Fruit fly (Drosophila melanogaster) whole organism, pupa: Measurements from ENCODE around the gene Eph.
A peak's percentile ranks its signal among the peaks of the same experiment; 100 is the strongest.

ENCODE experiments used
- CG10348 ChIP-seq: fragments of 200-800 bp; sonication (Bioruptor generic); IDR thresholded peaks from 2 replicates; pipeline ENCODE4 v1.3.6; 2022; ENCODE audit warnings: missing biosample characterization, missing genetic modification characterization
- CG12605 ChIP-seq: fragments of 200-800 bp; sonication (Bioruptor generic); IDR thresholded peaks from 2 replicates; pipeline ENCODE4 v1.3.6; 2022; ENCODE audit warnings: missing biosample characterization, missing genetic modification characterization
- CG13204 ChIP-seq: fragments of 200-800 bp; sonication (Bioruptor generic); optimal IDR thresholded peaks from 2 replicates; lab custom pipeline; 2018; ENCODE audit warnings: missing biosample characterization, mild to moderate bottlenecking, missing genetic modification characterization, moderate library complexity
- CG14655 ChIP-seq: fragments of 200-800 bp; sonication (Bioruptor generic); optimal IDR thresholded peaks from 3 replicates; lab custom pipeline; 2017; ENCODE audit warnings: mild to moderate bottlenecking, missing biosample characterization, missing genetic modification reagents, missing genetic modification characterization
- CG15710 ChIP-seq: fragments of 200-800 bp; sonication (Bioruptor generic); optimal IDR thresholded peaks from 2 replicates; lab custom pipeline; 2018; ENCODE audit warnings: missing biosample characterization, mild to moderate bottlenecking, missing genetic modification characterization, moderate library complexity
- CG17806 ChIP-seq: fragments of 200-800 bp; sonication (Bioruptor generic); optimal IDR thresholded peaks from 2 replicates; lab custom pipeline; 2018; ENCODE audit warnings: missing biosample characterization, mild to moderate bottlenecking, missing genetic modification characterization, moderate library complexity
- CG32121 ChIP-seq: fragments of 200-800 bp; sonication (Bioruptor generic); IDR thresholded peaks from 2 replicates; pipeline ENCODE4 v1.3.6; 2022; ENCODE audit warnings: missing biosample characterization, missing genetic modification characterization
- CG34367 ChIP-seq: fragments of 200-800 bp; sonication (Bioruptor generic); optimal IDR thresholded peaks from 2 replicates; lab custom pipeline; 2018; ENCODE audit warnings: missing biosample characterization, mild to moderate bottlenecking, missing genetic modification characterization
- CG4496 ChIP-seq: fragments of 200-800 bp; sonication (Bioruptor generic); IDR thresholded peaks from 3 replicates; pipeline ENCODE4 v1.3.6; 2022; ENCODE audit warnings: missing biosample characterization, missing genetic modification characterization
- CG8159 ChIP-seq: fragments of 200-800 bp; sonication (Bioruptor generic); optimal IDR thresholded peaks from 3 replicates; lab custom pipeline; 2018; ENCODE audit warnings: missing biosample characterization, mild to moderate bottlenecking, missing genetic modification characterization, moderate library complexity
- CG8301 ChIP-seq: fragments of 200-800 bp; sonication (Bioruptor generic); optimal IDR thresholded peaks from 2 replicates; lab custom pipeline; 2018; ENCODE audit warnings: missing biosample characterization, mild to moderate bottlenecking, missing genetic modification characterization
- CG9948 ChIP-seq: fragments of 200-800 bp; sonication (Bioruptor generic); optimal IDR thresholded peaks from 2 replicates; lab custom pipeline; 2018; ENCODE audit warnings: missing biosample characterization, mild to moderate bottlenecking, missing genetic modification characterization, moderate library complexity
- D1 ChIP-seq: fragments of 200-800 bp; sonication (Bioruptor generic); optimal IDR thresholded peaks from 2 replicates; lab custom pipeline; 2018; ENCODE audit warnings: missing biosample characterization, mild to moderate bottlenecking, missing genetic modification characterization, moderate library complexity
- EcR ChIP-seq: fragments of 200-800 bp; sonication (Bioruptor generic); optimal IDR thresholded peaks from 3 replicates; lab custom pipeline; 2019; ENCODE audit warnings: missing biosample characterization, missing genetic modification characterization, mild to moderate bottlenecking, moderate library complexity, missing genetic modification reagents
- Ets98B ChIP-seq: fragments of 200-800 bp; sonication (Bioruptor generic); IDR thresholded peaks from 2 replicates; pipeline ENCODE4 v1.3.6; 2022; ENCODE audit warnings: missing biosample characterization, missing genetic modification characterization
- Pif1A ChIP-seq: fragments of 200-800 bp; sonication (Bioruptor generic); optimal IDR thresholded peaks from 3 replicates; lab custom pipeline; 2016; ENCODE audit warnings: missing biosample characterization, missing genetic modification characterization
- Pif1B ChIP-seq: fragments of 200-800 bp; sonication (Bioruptor generic); optimal IDR thresholded peaks from 3 replicates; lab custom pipeline; 2016; ENCODE audit warnings: missing biosample characterization, missing genetic modification characterization
- Snoo ChIP-seq: fragments of 200-800 bp; sonication (Bioruptor generic); optimal IDR thresholded peaks from 3 replicates; lab custom pipeline; 2017; ENCODE audit warnings: missing biosample characterization, mild to moderate bottlenecking, missing genetic modification characterization, inconsistent platforms
- fd96Ca ChIP-seq: fragments of 200-800 bp; sonication (Bioruptor generic); IDR thresholded peaks from 3 replicates; pipeline ENCODE4 v1.3.6; 2022; ENCODE audit warnings: missing biosample characterization, missing genetic modification characterization
- gl ChIP-seq: fragments of 200-800 bp; sonication (Bioruptor generic); optimal IDR thresholded peaks from 2 replicates; lab custom pipeline; 2018; ENCODE audit warnings: missing biosample characterization, mild to moderate bottlenecking, missing genetic modification characterization
- rn ChIP-seq: fragments of 200-800 bp; sonication (Bioruptor generic); IDR thresholded peaks from 2 replicates; pipeline ENCODE4 v1.3.6; 2022; ENCODE audit warnings: missing biosample characterization, missing genetic modification characterization

The Eph gene

dm6 chr4:670905-671419 lies 60.5 kb downstream of the Eph start, which contains the start of gene CG11360:
Gene CG11360, plus strand, starts transcription at chr4:671142.
- TF ChIP-seq CG12605 (no peak), CG32121 (GFP tag; lab: Robert Waterston, UW) (no peak), Pif1A (GFP tag; lab: Kevin White, UChicago) (no peak), CG14655 (no peak), CG17806 (no peak), D1 (tag; lab: Kevin White, UChicago) (peak; percentile 29), CG15710 (tag; lab: Kevin White, UChicago) (peak; percentile 18), CG4496 (no peak), EcR (GFP tag; lab: Kevin White, UChicago) (no peak), Ets98B (no peak), CG10348 (GFP tag; lab: Robert Waterston, UW) (no peak), CG9948 (tag; lab: Kevin White, UChicago) (no peak), rn (GFP tag; lab: Robert Waterston, UW) (no peak), CG8301 (tag; lab: Kevin White, UChicago) (no peak), gl (tag; lab: Kevin White, UChicago) (no peak), fd96Ca (GFP tag; lab: Robert Waterston, UW) (no peak), CG34367 (tag; lab: Kevin White, UChicago) (peak; percentile 14), CG13204 (no peak), CG8159 (tag; lab: Kevin White, UChicago) (peak; percentile 43), Snoo (tag; lab: Kevin White, UChicago) (no peak), Pif1B (GFP tag; lab: Kevin White, UChicago) (no peak)
